Fruit fly (Drosophila melanogaster) whole organism, embryonic: ENCODE results near the gene CG15922.
A peak's percentile ranks its signal among the peaks of the same experiment; 100 is the strongest.

Experiments used
- Antp ChIP-seq: fragments of 200-800 bp; sonication (Bioruptor generic); optimal IDR thresholded peaks from 3 replicates; lab custom pipeline; 2016; ENCODE audit warnings: missing biosample characterization, missing genetic modification characterization
- Awh ChIP-seq: fragments of 200-800 bp; sonication (Bioruptor generic); IDR thresholded peaks from 2 replicates; pipeline ENCODE4, ENCODE4 v1.3.6; 2022; ENCODE audit warnings: missing biosample characterization, missing genetic modification characterization
- CG11398 ChIP-seq: fragments of 200-800 bp; sonication (Bioruptor generic); optimal IDR thresholded peaks from 2 replicates; lab custom pipeline; 2016; ENCODE audit warnings: missing biosample characterization, missing genetic modification characterization
- CG12104 ChIP-seq: fragments of 200-800 bp; sonication (Bioruptor generic); optimal IDR thresholded peaks from 3 replicates; lab custom pipeline; 2016; ENCODE audit warnings: missing biosample characterization, missing genetic modification characterization
- CG12659 ChIP-seq: fragments of 200-800 bp; sonication (Bioruptor generic); optimal IDR thresholded peaks from 3 replicates; lab custom pipeline; 2017; ENCODE audit warnings: mild to moderate bottlenecking, missing biosample characterization, missing genetic modification reagents, missing genetic modification characterization
- CG13624 ChIP-seq: fragments of 200-800 bp; sonication (Bioruptor generic); optimal IDR thresholded peaks from 2 replicates; lab custom pipeline; 2016; ENCODE audit warnings: missing biosample characterization, missing genetic modification characterization
- CG14014 ChIP-seq: fragments of 200-800 bp; sonication (Bioruptor generic); IDR thresholded peaks from 2 replicates; pipeline ENCODE4 v1.3.6; 2022; ENCODE audit warnings: missing biosample characterization, missing genetic modification characterization
- CG17328 ChIP-seq: fragments of 200-800 bp; sonication (Bioruptor generic); IDR thresholded peaks from 2 replicates; pipeline ENCODE4 v1.3.6; 2022; ENCODE audit warnings: missing biosample characterization, missing genetic modification characterization
- CG18599 ChIP-seq: fragments of 200-800 bp; sonication (Bioruptor generic); optimal IDR thresholded peaks from 3 replicates; lab custom pipeline; 2017; ENCODE audit warnings: missing biosample characterization, missing genetic modification characterization, mild to moderate bottlenecking, moderate library complexity, missing genetic modification reagents
- CG2116 ChIP-seq: fragments of 200-800 bp; sonication (Bioruptor generic); optimal IDR thresholded peaks from 3 replicates; lab custom pipeline; 2018; ENCODE audit warnings: missing biosample characterization, mild to moderate bottlenecking, missing genetic modification characterization
- CG4328 ChIP-seq: fragments of 200-800 bp; sonication (Bioruptor generic); optimal IDR thresholded peaks from 3 replicates; lab custom pipeline; 2017; ENCODE audit warnings: missing biosample characterization, missing genetic modification reagents, missing genetic modification characterization
- CG7786 ChIP-seq: fragments of 200-800 bp; sonication (Bioruptor generic); optimal IDR thresholded peaks from 2 replicates; lab custom pipeline; 2016; ENCODE audit warnings: missing biosample characterization, missing genetic modification characterization
- CG8924 ChIP-seq: fragments of 200-800 bp; optimal IDR thresholded peaks from 3 replicates; lab custom pipeline; 2019; ENCODE audit warnings: missing biosample characterization, mild to moderate bottlenecking, missing genetic modification characterization, moderate library complexity
- CG9932 ChIP-seq: fragments of 200-800 bp; sonication (Bioruptor generic); IDR thresholded peaks from 2 replicates; pipeline ENCODE4 v1.3.6; 2022; ENCODE audit warnings: missing biosample characterization, missing genetic modification characterization
- Chrac-16 ChIP-seq: fragments of 200-800 bp; sonication (Bioruptor generic); optimal IDR thresholded peaks from 3 replicates; lab custom pipeline; 2016; ENCODE audit warnings: missing biosample characterization, missing genetic modification characterization
- CoRest ChIP-seq: fragments of 200-800 bp; sonication (Bioruptor generic); optimal IDR thresholded peaks from 3 replicates; lab custom pipeline; 2018; ENCODE audit warnings: missing biosample characterization, mild to moderate bottlenecking, missing genetic modification characterization, moderate library complexity
- Doc3 ChIP-seq: fragments of 200-800 bp; sonication (Bioruptor generic); IDR thresholded peaks from 3 replicates; pipeline ENCODE4 v1.3.6; 2022; ENCODE audit warnings: missing biosample characterization, missing genetic modification characterization; ENCODE audit not compliant: partially characterized antibody
- Fer2 ChIP-seq: fragments of 200-800 bp; sonication (Bioruptor generic); optimal IDR thresholded peaks from 2 replicates; lab custom pipeline; 2018; ENCODE audit warnings: missing biosample characterization, mild to moderate bottlenecking, missing genetic modification characterization, moderate library complexity
- Hey ChIP-seq: fragments of 200-800 bp; sonication (Bioruptor generic); optimal IDR thresholded peaks from 3 replicates; lab custom pipeline; 2018; ENCODE audit warnings: missing biosample characterization, mild to moderate bottlenecking, missing genetic modification characterization
- Jarid2 ChIP-seq: fragments of 200-800 bp; sonication (Bioruptor generic); optimal IDR thresholded peaks from 3 replicates; lab custom pipeline; 2017; ENCODE audit warnings: mild to moderate bottlenecking, missing biosample characterization, missing genetic modification reagents, missing genetic modification characterization
- Oli ChIP-seq: fragments of 200-800 bp; sonication (Bioruptor generic); optimal IDR thresholded peaks from 2 replicates; lab custom pipeline; 2018; ENCODE audit warnings: missing biosample characterization, mild to moderate bottlenecking, missing genetic modification characterization, moderate library complexity
- Ravus ChIP-seq: fragments of 200-800 bp; sonication (Bioruptor generic); IDR thresholded peaks from 2 replicates; pipeline ENCODE4 v1.3.6; 2022; ENCODE audit warnings: missing biosample characterization, missing genetic modification characterization
- Vsx1 ChIP-seq: fragments of 200-800 bp; sonication (Bioruptor generic); optimal IDR thresholded peaks from 2 replicates; lab custom pipeline; 2017; ENCODE audit warnings: missing biosample characterization, mild to moderate bottlenecking, missing genetic modification characterization, missing genetic modification reagents
- ab ChIP-seq: fragments of 200-800 bp; sonication (Bioruptor generic); optimal IDR thresholded peaks from 2 replicates; lab custom pipeline; 2016; ENCODE audit warnings: missing biosample characterization, missing genetic modification characterization
- ato ChIP-seq: fragments of 200-800 bp; sonication (Bioruptor generic); IDR thresholded peaks from 2 replicates; pipeline ENCODE4 v1.3.6; 2022; ENCODE audit warnings: missing biosample characterization, missing genetic modification characterization; ENCODE audit not compliant: partially characterized antibody
- br ChIP-seq: fragments of >200 bp; optimal IDR thresholded peaks from 2 replicates; lab custom pipeline; 2017
- btn ChIP-seq: fragments of 200-800 bp; sonication (Bioruptor generic); optimal IDR thresholded peaks from 2 replicates; lab custom pipeline; 2016; ENCODE audit warnings: missing biosample characterization, missing genetic modification characterization
- cad ChIP-seq: fragments of >200 bp; optimal IDR thresholded peaks from 2 replicates; lab custom pipeline; 2017; ENCODE audit warnings: missing biosample characterization, missing genetic modification characterization
- chm ChIP-seq: fragments of 200-800 bp; sonication (Bioruptor generic); IDR thresholded peaks from 2 replicates; pipeline ENCODE4 v1.3.6; 2022; ENCODE audit warnings: missing biosample characterization, missing genetic modification characterization
- croc ChIP-seq: fragments of 200-800 bp; sonication (Bioruptor generic); conservative IDR thresholded peaks from 3 replicates; pipeline ENCODE4 v1.3.6; 2022; ENCODE audit warnings: missing biosample characterization, missing genetic modification characterization
- dati ChIP-seq: fragments of 200-800 bp; sonication (Bioruptor generic); IDR thresholded peaks from 2 replicates; pipeline ENCODE4 v1.3.6; 2022; ENCODE audit warnings: missing biosample characterization, missing genetic modification characterization
- fd96Cb ChIP-seq: fragments of 200-800 bp; sonication (Bioruptor generic); optimal IDR thresholded peaks from 2 replicates; lab custom pipeline; 2018; ENCODE audit warnings: missing biosample characterization, mild to moderate bottlenecking, missing genetic modification characterization, moderate library complexity
- fru ChIP-seq: fragments of >200 bp; optimal IDR thresholded peaks from 2 replicates; lab custom pipeline; 2017
- gsb ChIP-seq: fragments of 200-800 bp; sonication (Bioruptor generic); IDR thresholded peaks from 2 replicates; pipeline ENCODE4 v1.3.6; 2022; ENCODE audit warnings: missing biosample characterization, missing genetic modification characterization
- hkb ChIP-seq, 2 experiments: fragments of 200-800 bp in 1 of 2; fragments of >200 bp in 1 of 2; sonication (Bioruptor generic) in 1 of 2; IDR thresholded peaks in 1 of 2; optimal IDR thresholded peaks in 1 of 2; 2 replicates each; pipeline versions ENCODE4 v1.3.6 to Lab custom; 2017 to 2022; ENCODE audit warnings: missing biosample characterization in 1 of 2, missing genetic modification characterization in 1 of 2
- ind ChIP-seq: fragments of 200-800 bp; sonication (Bioruptor generic); optimal IDR thresholded peaks from 3 replicates; lab custom pipeline; 2016; ENCODE audit warnings: missing biosample characterization, missing genetic modification characterization
- jumu ChIP-seq: fragments of 200-800 bp; sonication (Bioruptor generic); optimal IDR thresholded peaks from 3 replicates; lab custom pipeline; 2016; ENCODE audit warnings: missing biosample characterization, missing genetic modification characterization
- kah ChIP-seq: fragments of 200-800 bp; sonication (Bioruptor generic); optimal IDR thresholded peaks from 2 replicates; lab custom pipeline; 2018; ENCODE audit warnings: missing biosample characterization, mild to moderate bottlenecking, missing genetic modification characterization
- kni ChIP-seq: fragments of 200-800 bp; sonication (Bioruptor generic); optimal IDR thresholded peaks from 3 replicates; lab custom pipeline; 2017; ENCODE audit warnings: mild to moderate bottlenecking, missing biosample characterization, missing genetic modification reagents, missing genetic modification characterization
- lov ChIP-seq, 2 experiments: fragments of 200-800 bp in 1 of 2; fragments of >200 bp in 1 of 2; sonication (Bioruptor generic) in 1 of 2; IDR thresholded peaks in 1 of 2; optimal IDR thresholded peaks in 1 of 2; 2 replicates in 1 of 2; 3 replicates in 1 of 2; pipeline versions ENCODE4 v1.3.6 to Lab custom; 2017 to 2022; ENCODE audit warnings: missing biosample characterization in 1 of 2, missing genetic modification characterization in 1 of 2
- p53 ChIP-seq: fragments of 200-800 bp; sonication (Bioruptor generic); optimal IDR thresholded peaks from 2 replicates; lab custom pipeline; 2016; ENCODE audit warnings: missing biosample characterization, missing genetic modification characterization
- pum ChIP-seq: fragments of 200-800 bp; sonication (Bioruptor generic); optimal IDR thresholded peaks from 2 replicates; lab custom pipeline; 2016; ENCODE audit warnings: missing biosample characterization, missing genetic modification characterization
- schlank ChIP-seq: fragments of 200-800 bp; sonication (Bioruptor generic); optimal IDR thresholded peaks from 2 replicates; lab custom pipeline; 2018; ENCODE audit warnings: missing biosample characterization, mild to moderate bottlenecking, missing genetic modification characterization
- sd ChIP-seq: fragments of 200-800 bp; sonication (Bioruptor generic); optimal IDR thresholded peaks from 3 replicates; lab custom pipeline; 2018; ENCODE audit warnings: missing biosample characterization, mild to moderate bottlenecking, missing genetic modification characterization, moderate library complexity
- stc ChIP-seq: fragments of 200-800 bp; sonication (Bioruptor generic); IDR thresholded peaks from 2 replicates; pipeline ENCODE4 v1.3.6; 2022; ENCODE audit warnings: missing biosample characterization, missing genetic modification characterization
- toy ChIP-seq: fragments of 200-800 bp; sonication (Bioruptor generic); IDR thresholded peaks from 2 replicates; pipeline ENCODE4 v1.3.6; 2022; ENCODE audit warnings: missing biosample characterization, missing genetic modification characterization
- twi ChIP-seq: fragments of 200-800 bp; optimal IDR thresholded peaks from 2 replicates; lab custom pipeline; 2019; ENCODE audit warnings: missing biosample characterization, mild to moderate bottlenecking, missing genetic modification characterization, moderate library complexity
- tx ChIP-seq: fragments of 200-800 bp; sonication (Bioruptor generic); optimal IDR thresholded peaks from 2 replicates; lab custom pipeline; 2016; ENCODE audit warnings: missing biosample characterization, missing genetic modification characterization

The CG15922 gene

DNA sequence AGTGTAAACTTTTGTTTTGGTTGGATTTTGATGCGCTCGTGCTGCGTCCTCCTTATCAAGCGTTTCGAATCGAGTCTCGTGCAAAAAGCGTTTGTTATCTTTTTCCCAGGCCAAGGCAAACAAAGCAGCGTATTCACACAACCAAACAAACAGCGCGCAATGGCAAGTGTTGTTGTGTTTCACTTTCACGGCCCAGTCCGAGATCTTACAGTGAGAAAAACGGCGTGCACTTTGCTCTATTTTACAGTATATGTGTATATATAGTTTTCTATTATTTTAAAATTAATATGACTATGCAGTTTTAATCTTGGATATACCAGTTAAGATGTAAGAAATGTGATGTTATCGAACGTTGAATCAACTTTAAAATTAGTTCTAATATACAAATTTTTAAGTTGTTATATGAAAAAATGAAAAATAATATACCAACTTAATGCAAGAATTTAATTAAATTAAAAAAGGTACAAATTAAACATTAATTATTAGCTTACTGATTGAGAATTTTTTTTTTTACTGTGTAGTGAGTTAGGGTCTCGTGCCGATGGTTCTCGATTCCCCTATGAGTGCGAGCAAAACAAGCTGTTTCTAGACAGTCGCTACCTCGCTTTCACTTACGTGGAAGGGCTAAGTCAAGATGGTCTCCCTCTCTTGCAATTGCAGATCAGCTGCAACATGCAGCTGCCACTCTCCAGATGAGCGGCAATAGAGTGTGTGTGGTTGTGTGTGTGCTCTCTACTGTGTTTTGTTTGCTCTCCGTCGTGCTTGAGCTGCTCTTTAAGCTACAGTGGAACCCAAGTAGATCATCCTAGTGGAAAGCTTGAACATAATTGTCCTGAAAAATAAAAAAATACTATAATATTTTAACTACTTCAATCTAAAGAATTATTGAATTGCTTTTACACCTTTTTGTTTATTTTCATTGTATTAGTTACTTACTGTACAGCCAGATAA is 34.4 kb upstream of the CG15922 start (continued):
- TF ChIP-seq chm (GFP tag; lab: Robert Waterston, UW) (peak; percentile 56; the same call in 1 of the 2 replicates), CG12104 (peak; percentile 82), btn (GFP tag; lab: Kevin White, UChicago) (no peak), CoRest (tag; lab: Kevin White, UChicago) (peak; percentile 95), CG2116 (GFP tag; lab: Kevin White, UChicago) (peak; percentile 50), CG17328 (GFP tag; lab: Robert Waterston, UW) (peak; percentile 82), sd (peak; percentile 59), schlank (tag; lab: Kevin White, UChicago) (peak; percentile 20), Ravus (GFP tag; lab: Robert Waterston, UW) (peak; percentile 66), CG4328 (peak; percentile 83), CG9932 (GFP tag; lab: Robert Waterston, UW) (no peak), CG11398 (GFP tag; lab: Kevin White, UChicago) (no peak), CG13624 (no peak), br (lab: Kevin White, UChicago) (no peak), kni (GFP tag; lab: Kevin White, UChicago) (peak; percentile 23), hkb (optimal IDR thresholded peaks at IDR 0.05; lab: Kevin White, UChicago) (no peak), hkb (GFP tag; IDR thresholded peaks at IDR 0.05; lab: Robert Waterston, UW) (peak; percentile 77), Chrac-16 (GFP tag; lab: Kevin White, UChicago) (peak; percentile 68), Fer2 (tag; lab: Kevin White, UChicago) (peak; percentile 58), Awh (GFP tag; lab: Robert Waterston, UW) (peak; percentile 72), Antp (GFP tag; lab: Kevin White, UChicago) (no peak), cad (GFP tag; lab: Kevin White, UChicago) (no peak), twi (tag; lab: Kevin White, UChicago) (peak; percentile 81), CG18599 (GFP tag; lab: Kevin White, UChicago) (peak; percentile 85), croc (GFP tag; lab: Robert Waterston, UW) (peak; percentile 92), stc (GFP tag; lab: Robert Waterston, UW) (peak; percentile 68), CG12659 (GFP tag; lab: Kevin White, UChicago) (peak; percentile 81), Vsx1 (peak; percentile 73), Jarid2 (GFP tag; lab: Kevin White, UChicago) (peak; percentile 67), pum (no peak), tx (GFP tag; lab: Kevin White, UChicago) (no peak), Oli (tag; lab: Kevin White, UChicago) (peak; percentile 91), kah (peak; percentile 80), toy (peak; percentile 55; the same call in 1 of the 2 replicates), CG14014 (GFP tag; lab: Robert Waterston, UW) (peak; percentile 68), p53 (GFP tag; lab: Kevin White, UChicago) (no peak), CG7786 (no peak), CG8924 (tag; lab: Kevin White, UChicago) (peak; percentile 94), gsb (GFP tag; lab: Robert Waterston, UW) (peak; percentile 22), jumu (peak; percentile 9), ato (GFP tag; lab: Robert Waterston, UW) (no peak), Hey (tag; lab: Kevin White, UChicago) (no peak), ind (peak; percentile 76), fru (no peak), ab (GFP tag; lab: Kevin White, UChicago) (no peak), Doc3 (GFP tag; lab: Robert Waterston, UW) (no peak), fd96Cb (peak; percentile 96), lov (optimal IDR thresholded peaks at IDR 0.05; lab: Kevin White, UChicago) (no peak), lov (GFP tag; IDR thresholded peaks at IDR 0.05; lab: Robert Waterston, UW) (0 out of 3 replicates have a peak, but pooled peaks have one; percentile 15), dati (GFP tag; lab: Robert Waterston, UW) (peak; percentile 64; the same call in 1 of the 2 replicates)
